Fruit fly (Drosophila melanogaster) whole organism, embryonic: ENCODE data around the gene CG1983.
A peak's percentile ranks its signal among the peaks of the same experiment; 100 is the strongest.

ENCODE experiments used
- Aef1 ChIP-seq: fragments of 200-800 bp; sonication (Bioruptor generic); IDR thresholded peaks from 3 replicates; pipeline ENCODE4 v1.3.6; 2022; ENCODE audit warnings: missing biosample characterization, missing genetic modification characterization
- C15 ChIP-seq: fragments of 200-800 bp; sonication (Bioruptor generic); IDR thresholded peaks from 3 replicates; pipeline ENCODE4 v1.3.6; 2022; ENCODE audit warnings: missing biosample characterization, missing genetic modification characterization
- CG10654 ChIP-seq: fragments of 200-800 bp; sonication (Bioruptor generic); optimal IDR thresholded peaks from 2 replicates; lab custom pipeline; 2016; ENCODE audit warnings: missing biosample characterization, missing genetic modification characterization
- CG11723 ChIP-seq: fragments of 200-800 bp; sonication (Bioruptor generic); optimal IDR thresholded peaks from 2 replicates; lab custom pipeline; 2017; ENCODE audit warnings: missing biosample characterization, mild to moderate bottlenecking, missing genetic modification characterization
- CG12391 ChIP-seq: fragments of 200-800 bp; sonication (Bioruptor generic); optimal IDR thresholded peaks from 3 replicates; lab custom pipeline; 2018; ENCODE audit warnings: missing biosample characterization, mild to moderate bottlenecking, missing genetic modification characterization, moderate library complexity
- CG15696 ChIP-seq: fragments of 200-800 bp; sonication (Bioruptor generic); optimal IDR thresholded peaks from 2 replicates; lab custom pipeline; 2019; ENCODE audit warnings: missing biosample characterization, mild to moderate bottlenecking, missing genetic modification characterization, moderate library complexity
- CG16813 ChIP-seq: fragments of 200-800 bp; sonication (Bioruptor generic); IDR thresholded peaks from 3 replicates; pipeline ENCODE4 v1.3.6; 2022; ENCODE audit warnings: missing biosample characterization, missing genetic modification characterization; ENCODE audit not compliant: partially characterized antibody
- CG17328 ChIP-seq: fragments of 200-800 bp; sonication (Bioruptor generic); IDR thresholded peaks from 2 replicates; pipeline ENCODE4 v1.3.6; 2022; ENCODE audit warnings: missing biosample characterization, missing genetic modification characterization
- CG17802 ChIP-seq: fragments of 200-800 bp; sonication (Bioruptor generic); optimal IDR thresholded peaks from 2 replicates; lab custom pipeline; 2018; ENCODE audit warnings: missing biosample characterization, mild to moderate bottlenecking, missing genetic modification characterization, moderate library complexity
- CG30403 ChIP-seq: fragments of 200-800 bp; sonication (Bioruptor generic); optimal IDR thresholded peaks from 3 replicates; lab custom pipeline; 2016; ENCODE audit warnings: missing biosample characterization, missing genetic modification characterization
- CG3065 ChIP-seq: fragments of 200-800 bp; sonication (Bioruptor generic); optimal IDR thresholded peaks from 2 replicates; lab custom pipeline; 2016; ENCODE audit warnings: missing biosample characterization, missing genetic modification characterization
- CG32767 ChIP-seq: fragments of 200-800 bp; sonication (Bioruptor generic); IDR thresholded peaks from 2 replicates; pipeline ENCODE4 v1.3.6; 2022; ENCODE audit warnings: missing biosample characterization, missing genetic modification characterization
- CG6254 ChIP-seq: fragments of 200-800 bp; sonication (Bioruptor generic); optimal IDR thresholded peaks from 3 replicates; lab custom pipeline; 2017; ENCODE audit warnings: mild to moderate bottlenecking, missing biosample characterization, missing genetic modification reagents, missing genetic modification characterization
- CG7271 ChIP-seq: fragments of 200-800 bp; sonication (Bioruptor generic); optimal IDR thresholded peaks from 2 replicates; lab custom pipeline; 2018; ENCODE audit warnings: missing biosample characterization, mild to moderate bottlenecking, missing genetic modification characterization, moderate library complexity
- CG8281 ChIP-seq: fragments of 200-800 bp; sonication (Bioruptor generic); optimal IDR thresholded peaks from 2 replicates; lab custom pipeline; 2018; ENCODE audit warnings: missing biosample characterization, mild to moderate bottlenecking, missing genetic modification characterization, moderate library complexity
- CG8359 ChIP-seq: fragments of 200-800 bp; sonication (Bioruptor generic); optimal IDR thresholded peaks from 2 replicates; lab custom pipeline; 2017; ENCODE audit warnings: missing biosample characterization, mild to moderate bottlenecking, missing genetic modification characterization, borderline replicate concordance
- CG9817 ChIP-seq: fragments of 200-800 bp; sonication (Bioruptor generic); optimal IDR thresholded peaks from 2 replicates; lab custom pipeline; 2018; ENCODE audit warnings: missing biosample characterization, mild to moderate bottlenecking, missing genetic modification characterization, moderate library complexity
- D19B ChIP-seq: fragments of 200-800 bp; sonication (Bioruptor generic); optimal IDR thresholded peaks from 2 replicates; lab custom pipeline; 2017; ENCODE audit warnings: missing biosample characterization, mild to moderate bottlenecking, missing genetic modification characterization
- Dip2 ChIP-seq: fragments of 200-800 bp; sonication (Bioruptor generic); IDR thresholded peaks from 2 replicates; pipeline ENCODE4 v1.3.6; 2022; ENCODE audit warnings: missing biosample characterization, missing genetic modification characterization
- Dip3 ChIP-seq: fragments of 200-800 bp; sonication (Bioruptor generic); optimal IDR thresholded peaks from 3 replicates; lab custom pipeline; 2016; ENCODE audit warnings: missing biosample characterization, missing genetic modification characterization
- Ets65A ChIP-seq: fragments of 200-800 bp; sonication (Bioruptor generic); peaks from one replicate; lab custom pipeline; 2016; ENCODE audit warnings: missing biosample characterization, missing genetic modification characterization
- Hand ChIP-seq: fragments of 200-800 bp; sonication (Bioruptor generic); optimal IDR thresholded peaks from 2 replicates; lab custom pipeline; 2017; ENCODE audit warnings: mild to moderate bottlenecking, missing biosample characterization, missing genetic modification reagents, missing genetic modification characterization
- Hey ChIP-seq: fragments of 200-800 bp; sonication (Bioruptor generic); optimal IDR thresholded peaks from 3 replicates; lab custom pipeline; 2018; ENCODE audit warnings: missing biosample characterization, mild to moderate bottlenecking, missing genetic modification characterization
- Lpt ChIP-seq: fragments of >200 bp; optimal IDR thresholded peaks from 2 replicates; lab custom pipeline; 2018; ENCODE audit warnings: missing biosample characterization, missing genetic modification characterization
- Myb ChIP-seq: fragments of 200-800 bp; sonication (Bioruptor generic); optimal IDR thresholded peaks from 2 replicates; lab custom pipeline; 2016; ENCODE audit warnings: missing biosample characterization, missing genetic modification characterization
- NC2β ChIP-seq: fragments of 200-800 bp; sonication (Bioruptor generic); optimal IDR thresholded peaks from 2 replicates; lab custom pipeline; 2016; ENCODE audit warnings: missing biosample characterization, missing genetic modification characterization
- Nf-YB ChIP-seq: fragments of 200-800 bp; sonication (Bioruptor generic); optimal IDR thresholded peaks from 3 replicates; lab custom pipeline; 2019; ENCODE audit warnings: missing biosample characterization, mild to moderate bottlenecking, missing genetic modification characterization, moderate library complexity
- TFAM ChIP-seq: fragments of 200-800 bp; sonication (Bioruptor generic); optimal IDR thresholded peaks from 2 replicates; lab custom pipeline; 2017; ENCODE audit warnings: missing biosample characterization, missing genetic modification characterization, inconsistent platforms
- Taf1 ChIP-seq: fragments of 200-800 bp; sonication (Bioruptor generic); IDR thresholded peaks from 2 replicates; pipeline ENCODE4 v1.3.6; 2022; ENCODE audit warnings: missing biosample characterization, missing genetic modification characterization
- ab ChIP-seq: fragments of 200-800 bp; sonication (Bioruptor generic); optimal IDR thresholded peaks from 2 replicates; lab custom pipeline; 2016; ENCODE audit warnings: missing biosample characterization, missing genetic modification characterization
- bigmax ChIP-seq: fragments of 200-800 bp; sonication (Bioruptor generic); optimal IDR thresholded peaks from 2 replicates; lab custom pipeline; 2018; ENCODE audit warnings: missing biosample characterization, mild to moderate bottlenecking, missing genetic modification characterization
- bowl ChIP-seq: fragments of 200-800 bp; sonication (Bioruptor generic); IDR thresholded peaks from 2 replicates; pipeline ENCODE4 v1.3.6; 2022; ENCODE audit warnings: missing biosample characterization, missing genetic modification characterization
- br ChIP-seq: fragments of >200 bp; optimal IDR thresholded peaks from 2 replicates; lab custom pipeline; 2017
- bsh ChIP-seq, 2 experiments: fragments of 200-800 bp; sonication (Bioruptor generic); optimal IDR thresholded peaks; 2 replicates each; lab custom pipeline; 2017 to 2018; ENCODE audit warnings: mild to moderate bottlenecking in 2 of 2, missing biosample characterization in 2 of 2, missing genetic modification characterization in 2 of 2, moderate library complexity in 1 of 2
- danr ChIP-seq: fragments of 200-800 bp; sonication (Bioruptor generic); IDR thresholded peaks from 2 replicates; pipeline ENCODE4 v1.3.6; 2022; ENCODE audit warnings: missing biosample characterization, missing genetic modification characterization
- disco-r ChIP-seq: fragments of 200-800 bp; sonication (Bioruptor generic); optimal IDR thresholded peaks from 2 replicates; lab custom pipeline; 2016; ENCODE audit warnings: missing biosample characterization, missing genetic modification characterization
- insv ChIP-seq, 2 experiments: fragments of 200-800 bp; sonication (Bioruptor generic); optimal IDR thresholded peaks; 3 replicates each; lab custom pipeline; 2016 to 2018; ENCODE audit warnings: missing biosample characterization in 2 of 2, missing genetic modification characterization in 2 of 2
- inv ChIP-seq: fragments of 200-800 bp; sonication (Bioruptor generic); IDR thresholded peaks from 2 replicates; pipeline ENCODE4 v1.3.6; 2022; ENCODE audit warnings: missing biosample characterization, missing genetic modification characterization; ENCODE audit not compliant: partially characterized antibody
- jigr1 ChIP-seq: fragments of 200-800 bp; sonication (Bioruptor generic); IDR thresholded peaks from 3 replicates; pipeline ENCODE4 v1.3.6; 2022; ENCODE audit warnings: missing biosample characterization, missing genetic modification characterization
- kni ChIP-seq: fragments of 200-800 bp; sonication (Bioruptor generic); optimal IDR thresholded peaks from 3 replicates; lab custom pipeline; 2017; ENCODE audit warnings: mild to moderate bottlenecking, missing biosample characterization, missing genetic modification reagents, missing genetic modification characterization
- luna ChIP-seq: fragments of 200-800 bp; sonication (Bioruptor generic); optimal IDR thresholded peaks from 2 replicates; lab custom pipeline; 2016; ENCODE audit warnings: missing biosample characterization, missing genetic modification characterization
- mirr ChIP-seq: fragments of 200-800 bp; sonication (Bioruptor generic); optimal IDR thresholded peaks from 3 replicates; lab custom pipeline; 2018; ENCODE audit warnings: missing biosample characterization, mild to moderate bottlenecking, missing genetic modification characterization
- org-1 ChIP-seq: fragments of 200-800 bp; sonication (Bioruptor generic); optimal IDR thresholded peaks from 2 replicates; lab custom pipeline; 2017; ENCODE audit warnings: missing biosample characterization, missing genetic modification characterization
- pfk ChIP-seq: fragments of 200-800 bp; sonication (Bioruptor generic); optimal IDR thresholded peaks from 2 replicates; lab custom pipeline; 2018; ENCODE audit warnings: missing biosample characterization, mild to moderate bottlenecking, missing genetic modification characterization, moderate library complexity
- pum ChIP-seq: fragments of 200-800 bp; sonication (Bioruptor generic); optimal IDR thresholded peaks from 2 replicates; lab custom pipeline; 2016; ENCODE audit warnings: missing biosample characterization, missing genetic modification characterization
- sug ChIP-seq: fragments of 200-800 bp; optimal IDR thresholded peaks from 2 replicates; lab custom pipeline; 2019; ENCODE audit warnings: missing biosample characterization, mild to moderate bottlenecking, missing genetic modification characterization, moderate library complexity
- tx ChIP-seq: fragments of 200-800 bp; sonication (Bioruptor generic); optimal IDR thresholded peaks from 2 replicates; lab custom pipeline; 2016; ENCODE audit warnings: missing biosample characterization, missing genetic modification characterization
- vnd ChIP-seq: fragments of 200-800 bp; sonication (Bioruptor generic); IDR thresholded peaks from 3 replicates; pipeline ENCODE4 v1.3.6; 2022; ENCODE audit warnings: missing biosample characterization, missing genetic modification characterization; ENCODE audit not compliant: partially characterized antibody
- wor ChIP-seq: fragments of 200-800 bp; sonication (Bioruptor generic); IDR thresholded peaks from 2 replicates; pipeline ENCODE4 v1.3.6; 2022; ENCODE audit warnings: missing biosample characterization, missing genetic modification characterization

Gene CG1983

DNA sequence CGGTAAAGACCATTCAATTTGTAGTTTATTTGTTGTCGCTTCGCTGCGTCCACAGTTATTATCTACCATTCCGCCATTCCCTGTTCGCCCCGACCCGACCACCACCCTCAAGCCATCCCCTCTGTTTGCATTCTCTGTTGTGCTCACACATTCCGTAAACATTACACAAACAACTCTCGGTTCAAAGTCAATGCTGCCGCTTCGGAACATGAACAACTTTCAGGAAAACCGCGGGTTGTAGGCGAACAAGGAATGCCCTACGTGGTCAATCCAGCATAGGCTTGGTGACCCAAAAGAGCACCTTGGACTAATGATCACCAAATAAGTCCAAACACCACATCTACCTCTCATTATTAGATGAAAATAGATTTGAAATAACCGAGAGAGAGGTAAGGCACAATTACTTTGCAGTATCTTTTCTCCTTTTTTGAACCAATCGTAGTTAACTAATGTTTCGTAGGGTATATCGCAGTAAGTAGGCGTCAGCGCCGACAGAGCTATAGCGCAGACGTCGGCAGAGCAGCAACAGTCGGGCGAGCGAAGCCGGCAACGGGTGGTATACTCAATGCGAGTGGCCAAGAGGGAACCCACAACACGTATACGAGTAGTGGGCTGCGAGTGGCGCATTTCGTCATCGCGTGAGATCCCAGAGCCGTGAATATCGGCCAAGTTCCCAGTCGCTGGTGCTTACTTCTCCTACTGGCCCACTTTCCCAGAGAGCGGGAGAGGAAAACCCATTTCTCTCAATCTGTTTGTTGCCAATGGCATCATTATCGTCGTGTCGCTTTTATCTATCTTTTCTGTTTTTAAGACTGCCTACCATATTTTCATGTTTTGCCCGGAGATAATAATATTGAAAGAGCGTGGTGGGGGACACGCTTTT, 25.8 kb upstream of the CG1983 start (continued):
- TF ChIP-seq NC2β (GFP tag; lab: Kevin White, UChicago) (peak; percentile 84), mirr (GFP tag; lab: Kevin White, UChicago) (peak; percentile 89), danr (GFP tag; lab: Robert Waterston, UW) (peak; percentile 88), CG9817 (tag; lab: Kevin White, UChicago) (peak; percentile 90), ab (peak; percentile 81), Nf-YB (peak; percentile 81), D19B (GFP tag; lab: Kevin White, UChicago) (peak; percentile 93), Lpt (GFP tag; lab: Kevin White, UChicago) (no peak), sug (peak; percentile 90), org-1 (peak; percentile 96), CG17802 (tag; lab: Kevin White, UChicago) (peak; percentile 87), Dip3 (GFP tag; lab: Kevin White, UChicago) (peak; percentile 98), disco-r (GFP tag; lab: Kevin White, UChicago) (peak; percentile 89), bigmax (GFP tag; lab: Kevin White, UChicago) (no peak), CG10654 (peak; percentile 98), Dip2 (no peak; the same call in 1 of the 2 replicates), luna (GFP tag; lab: Kevin White, UChicago) (peak; percentile 94), CG32767 (GFP tag; lab: Robert Waterston, UW) (peak; percentile 93), Hey (peak; percentile 60), CG11723 (GFP tag; lab: Kevin White, UChicago) (peak; percentile 95), Ets65A (GFP tag; lab: Kevin White, UChicago) (peak; percentile 100), CG16813 (GFP tag; lab: Robert Waterston, UW) (no peak), CG6254 (GFP tag; lab: Kevin White, UChicago) (peak; percentile 95), Taf1 (GFP tag; lab: Robert Waterston, UW) (peak; percentile 72), pfk (GFP tag; lab: Kevin White, UChicago) (no peak), C15 (peak; percentile 90; the same call in 2 of the 3 replicates), TFAM (peak; percentile 87), CG3065 (GFP tag; lab: Kevin White, UChicago) (peak; percentile 87), CG17328 (GFP tag; lab: Robert Waterston, UW) (peak; percentile 70; the same call in 1 of the 2 replicates), CG15696 (peak; percentile 80), CG8359 (GFP tag; lab: Kevin White, UChicago) (peak; percentile 84), Myb (GFP tag; lab: Kevin White, UChicago) (peak; percentile 89), pum (GFP tag; lab: Kevin White, UChicago) (peak; percentile 98), CG8281 (tag; lab: Kevin White, UChicago) (peak; percentile 86), vnd (no peak), Hand (GFP tag; lab: Kevin White, UChicago) (peak; percentile 85), bowl (GFP tag; lab: Robert Waterston, UW) (peak; percentile 94), insv (GFP tag; optimal IDR thresholded peaks at IDR 0.05; lab: Kevin White, UChicago) (peak in 1 of 2 experiments; percentile 8), br (lab: Kevin White, UChicago) (no peak), CG12391 (peak; percentile 91), tx (peak; percentile 96), bsh (GFP tag; optimal IDR thresholded peaks at IDR 0.05; lab: Kevin White, UChicago) (peak; percentile 22 to 89), kni (GFP tag; lab: Kevin White, UChicago) (peak; percentile 90), inv (GFP tag; lab: Robert Waterston, UW) (no peak), wor (GFP tag; lab: Robert Waterston, UW) (peak; percentile 92), CG30403 (GFP tag; lab: Kevin White, UChicago) (peak; percentile 97), Aef1 (GFP tag; lab: Robert Waterston, UW) (peak; percentile 98), jigr1 (GFP tag; lab: Robert Waterston, UW) (peak; percentile 92), CG7271 (tag; lab: Kevin White, UChicago) (peak; percentile 56)
